Worm (Caenorhabditis elegans) whole organism, late embryonic: ENCODE measurements around the gene ugt-44.

Source experiments
- Y22D7AL.16 ChIP-seq: sonication (generic microtip); optimal IDR thresholded peaks from 2 replicates; lab custom pipeline; 2016; ENCODE audit warnings: missing genetic modification characterization, missing compliant biosample characterization
- ama-1 ChIP-seq: fragments of 150-350 bp; optimal IDR thresholded peaks from 2 replicates; lab custom pipeline; 2014
- dmd-4 ChIP-seq: sonication (generic microtip); optimal IDR thresholded peaks from 2 replicates; lab custom pipeline; 2016; ENCODE audit warnings: borderline replicate concordance, missing genetic modification characterization, missing compliant biosample characterization
- nhr-11 ChIP-seq: fragments of 150-350 bp; optimal IDR thresholded peaks from 2 replicates; lab custom pipeline; 2014; ENCODE audit warnings: missing biosample characterization, missing genetic modification characterization
- nhr-232 ChIP-seq: sonication (generic microtip); optimal IDR thresholded peaks from 2 replicates; lab custom pipeline; 2016; ENCODE audit warnings: missing genetic modification characterization, missing compliant biosample characterization
- pha-4 ChIP-seq: fragments of 150-350 bp; optimal IDR thresholded peaks from 2 replicates; lab custom pipeline; 2018; ENCODE audit warnings: missing biosample characterization, missing genetic modification reagents, missing genetic modification characterization
- sox-4 ChIP-seq: sonication (generic microtip); optimal IDR thresholded peaks from 2 replicates; lab custom pipeline; 2017; ENCODE audit warnings: mild to moderate bottlenecking, missing genetic modification characterization, inconsistent platforms, missing compliant biosample characterization

- TF ChIP-seq Y22D7AL.16 (tag; lab: Kevin White, UChicago): no peak
- no peak for TF ChIP-seq pha-4 (tag; lab: Kevin White, UChicago)
- TF ChIP-seq sox-4: no peak
- TF ChIP-seq nhr-11: no peak
- TF ChIP-seq ama-1 (lab: Kevin White, UChicago): no peak
- no peak for TF ChIP-seq nhr-232 (tag; lab: Kevin White, UChicago)
- TF ChIP-seq dmd-4: no peak
Observed at ce11 chrIV:10462608-10463007, 6.9 kb upstream of the ugt-44 start.
